Fruit fly (Drosophila melanogaster): Measurements from ENCODE around the gene cutlet.

The cutlet gene

dm6 chr2L:3692466-3692865 is 19.1 kb downstream of the cutlet start, which contains the start of gene CG16704:
Gene CG16704 (minus strand): TSS chr2L:3692587.
- TF ChIP-seq CG31627 (GFP tag; optimal IDR thresholded peaks at IDR 0.05) (no peak), CG1621 (tag; optimal IDR thresholded peaks at IDR 0.05) (peak; percentile 2), ss (GFP tag; optimal IDR thresholded peaks at IDR 0.05) (peak in 1 of 2 experiments; percentile 2), CG6792 (GFP tag; optimal IDR thresholded peaks at IDR 0.05) (no peak), Hr4 (GFP tag; optimal IDR thresholded peaks at IDR 0.05) (no peak), fkh (GFP tag; optimal IDR thresholded peaks at IDR 0.05) (no peak), svp (GFP tag) (peak; percentile 96), Eip78C (GFP tag) (no peak), Sox15 (GFP tag; optimal IDR thresholded peaks at IDR 0.05) (no peak), CG32006 (GFP tag; optimal IDR thresholded peaks at IDR 0.05) (no peak), pdm3 (GFP tag; optimal IDR thresholded peaks at IDR 0.05) (no peak), dsx (GFP tag; optimal IDR thresholded peaks at IDR 0.05; ENCODE audit: poor library complexity, severe bottlenecking) (no peak), Sox14 (GFP tag; optimal IDR thresholded peaks at IDR 0.05) (no peak)

dm6 chr2L:3685139-3685851 is 26.3 kb downstream of the cutlet start:
- TF ChIP-seq CG15336 (GFP tag; IDR thresholded peaks at IDR 0.05) = no peak
- peak; percentile 34 for TF ChIP-seq svp (GFP tag)

- TF ChIP-seq CG6808 (GFP tag; optimal IDR thresholded peaks at IDR 0.05) = no peak
Observed at dm6 chr2L:3682489-3682888, 29.1 kb downstream of the cutlet start.

dm6 chr2L:3681338-3681737 is 30.2 kb downstream of the cutlet start:
- TF ChIP-seq CG32006 (GFP tag; optimal IDR thresholded peaks at IDR 0.05) = no peak
- no peak for TF ChIP-seq CG6163 (GFP tag; IDR thresholded peaks at IDR 0.05)

dm6 chr2L:3675770-3676169 is 35.8 kb downstream of the cutlet start:
- peak; percentile 29 for TF ChIP-seq svp (GFP tag)
- TF ChIP-seq Sox14 (GFP tag; optimal IDR thresholded peaks at IDR 0.05) = no peak
- no peak for TF ChIP-seq Smox (GFP tag; optimal IDR thresholded peaks at IDR 0.05)

dm6 chr2L:3670481-3670880 is 41.1 kb downstream of the cutlet start, which contains the start of gene Sfp24Bc:
Gene Sfp24Bc (minus strand): TSS chr2L:3670581.
- TF ChIP-seq svp (GFP tag) = peak; percentile 40
- no peak for TF ChIP-seq Blimp-1 (GFP tag; optimal IDR thresholded peaks at IDR 0.05)

- no peak for TF ChIP-seq Eip93F (GFP tag; optimal IDR thresholded peaks at IDR 0.05)
- TF ChIP-seq Blimp-1 (GFP tag; optimal IDR thresholded peaks at IDR 0.05) = no peak
- no peak for TF ChIP-seq eg (GFP tag; IDR thresholded peaks at IDR 0.05)
- no peak for TF ChIP-seq CG8119 (GFP tag; IDR thresholded peaks at IDR 0.05)
- TF ChIP-seq CG10631 (GFP tag; optimal IDR thresholded peaks at IDR 0.05) = no peak
- no peak for TF ChIP-seq Sox102F (GFP tag; optimal IDR thresholded peaks at IDR 0.05)
- no peak for TF ChIP-seq CG3919 (GFP tag; optimal IDR thresholded peaks at IDR 0.05)
- no peak for TF ChIP-seq Gug (GFP tag; IDR thresholded peaks at IDR 0.05)
- TF ChIP-seq fkh (GFP tag; optimal IDR thresholded peaks at IDR 0.05) = no peak
Observed at dm6 chr2L:3669675-3670074, 41.9 kb downstream of the cutlet start, which contains the start of gene Sfp24Bb. Gene Sfp24Bb (minus strand): TSS chr2L:3669775.

- no peak for TF ChIP-seq Sox15 (GFP tag; optimal IDR thresholded peaks at IDR 0.05)
- TF ChIP-seq Sox14 (GFP tag; optimal IDR thresholded peaks at IDR 0.05) = no peak
- TF ChIP-seq achi (GFP tag; optimal IDR thresholded peaks at IDR 0.05) = no peak
- no peak for TF ChIP-seq Lpt (GFP tag; optimal IDR thresholded peaks at IDR 0.05)
- no peak for TF ChIP-seq ss (GFP tag; optimal IDR thresholded peaks at IDR 0.05)
- TF ChIP-seq Gug (GFP tag; IDR thresholded peaks at IDR 0.05) = no peak
- no peak for TF ChIP-seq dac (GFP tag; optimal IDR thresholded peaks at IDR 0.05)
- no peak for TF ChIP-seq CG1621 (tag; optimal IDR thresholded peaks at IDR 0.05)
- no peak for TF ChIP-seq CG11294 (GFP tag; IDR thresholded peaks at IDR 0.05)
- TF ChIP-seq lz (GFP tag; optimal IDR thresholded peaks at IDR 0.05) = no peak
- no peak for TF ChIP-seq CG10631 (GFP tag; optimal IDR thresholded peaks at IDR 0.05)
- no peak for TF ChIP-seq CG16779 (tag; optimal IDR thresholded peaks at IDR 0.05)
- TF ChIP-seq eg (GFP tag; IDR thresholded peaks at IDR 0.05) = no peak
- no peak for TF ChIP-seq CG32006 (GFP tag; optimal IDR thresholded peaks at IDR 0.05)
- no peak for TF ChIP-seq CG6276 (GFP tag; optimal IDR thresholded peaks at IDR 0.05)
- no peak for TF ChIP-seq OdsH (GFP tag; optimal IDR thresholded peaks at IDR 0.05)
Observed at dm6 chr2L:3669034-3669433, 42.5 kb downstream of the cutlet start, which contains the start of gene Sfp24Bd. Gene Sfp24Bd (minus strand): TSS chr2L:3669134.
